Worm (Caenorhabditis elegans) whole organism, L3 larva: Measurements from ENCODE around the gene fbxa-133.
A peak's percentile ranks its signal among the peaks of the same experiment; 100 is the strongest.

Experiments used
- R02D3.7 ChIP-seq: fragments of 150-350 bp; optimal IDR thresholded peaks from 2 replicates; lab custom pipeline; 2014; ENCODE audit warnings: missing biosample characterization, missing genetic modification characterization
- ZK546.5 ChIP-seq: sonication (generic microtip); optimal IDR thresholded peaks from 2 replicates; lab custom pipeline; 2017; ENCODE audit warnings: missing biosample characterization, missing genetic modification characterization
- aly-2 ChIP-seq: fragments of 150-350 bp; optimal IDR thresholded peaks from 2 replicates; lab custom pipeline; 2014; ENCODE audit warnings: missing biosample characterization, missing genetic modification characterization
- ceh-28 ChIP-seq: fragments of 150-350 bp; optimal IDR thresholded peaks from 2 replicates; lab custom pipeline; 2014; ENCODE audit warnings: missing biosample characterization, missing genetic modification reagents, missing genetic modification characterization
- ceh-82 ChIP-seq: fragments of 150-350 bp; optimal IDR thresholded peaks from 2 replicates; lab custom pipeline; 2014; ENCODE audit warnings: missing biosample characterization, missing genetic modification characterization
- daf-12 ChIP-seq: fragments of 150-350 bp; optimal IDR thresholded peaks from 2 replicates; lab custom pipeline; 2014; ENCODE audit warnings: missing biosample characterization, missing genetic modification reagents, missing genetic modification characterization
- egl-5 ChIP-seq: fragments of 150-350 bp; optimal IDR thresholded peaks from 2 replicates; lab custom pipeline; 2017; ENCODE audit warnings: missing biosample characterization, missing genetic modification reagents, missing genetic modification characterization, inconsistent platforms
- elt-1 ChIP-seq: fragments of 150-350 bp; optimal IDR thresholded peaks from 2 replicates; lab custom pipeline; 2014; ENCODE audit warnings: missing biosample characterization, missing genetic modification characterization
- elt-2 ChIP-seq: sonication (generic microtip); optimal IDR thresholded peaks from 2 replicates; lab custom pipeline; 2016; ENCODE audit warnings: missing genetic modification reagents, mild to moderate bottlenecking, missing genetic modification characterization, missing compliant biosample characterization
- elt-3 ChIP-seq, 3 experiments: fragments of 150-350 bp in 1 of 3; sonication (generic microtip) in 2 of 3; optimal IDR thresholded peaks; 2 replicates in 2 of 3; 4 replicates in 1 of 3; lab custom pipeline; 2014 to 2017; ENCODE audit warnings: missing biosample characterization in 3 of 3, missing genetic modification characterization in 3 of 3
- fkh-2 ChIP-seq: fragments of 150-350 bp; optimal IDR thresholded peaks from 2 replicates; lab custom pipeline; 2014; ENCODE audit warnings: missing biosample characterization, missing genetic modification reagents, missing genetic modification characterization
- fos-1 ChIP-seq: fragments of 150-350 bp; optimal IDR thresholded peaks from 2 replicates; lab custom pipeline; 2014; ENCODE audit warnings: missing biosample characterization, missing genetic modification characterization
- hmg-11 ChIP-seq: sonication (generic microtip); optimal IDR thresholded peaks from 2 replicates; lab custom pipeline; 2016; ENCODE audit warnings: missing genetic modification characterization, missing compliant biosample characterization
- jun-1 ChIP-seq: fragments of 150-350 bp; optimal IDR thresholded peaks from 2 replicates; lab custom pipeline; 2014; ENCODE audit warnings: missing biosample characterization, missing genetic modification reagents, missing genetic modification characterization
- lin-15B ChIP-seq: fragments of 150-350 bp; optimal IDR thresholded peaks from 2 replicates; lab custom pipeline; 2014; ENCODE audit warnings: missing biosample characterization, missing genetic modification characterization
- lsy-12 ChIP-seq: sonication (generic microtip); optimal IDR thresholded peaks from 2 replicates; lab custom pipeline; 2016; ENCODE audit warnings: mild to moderate bottlenecking, missing genetic modification characterization, missing compliant biosample characterization
- nhr-23 ChIP-seq: fragments of 150-350 bp; optimal IDR thresholded peaks from 2 replicates; lab custom pipeline; 2014; ENCODE audit warnings: missing biosample characterization, missing genetic modification reagents, missing genetic modification characterization
- nhr-237 ChIP-seq: fragments of 150-350 bp; optimal IDR thresholded peaks from 2 replicates; lab custom pipeline; 2014; ENCODE audit warnings: missing biosample characterization, missing genetic modification characterization
- nhr-25 ChIP-seq: sonication (generic microtip); optimal IDR thresholded peaks from 2 replicates; lab custom pipeline; 2017; ENCODE audit warnings: missing biosample characterization, missing genetic modification characterization
- nhr-28 ChIP-seq: fragments of 150-350 bp; optimal IDR thresholded peaks from 2 replicates; lab custom pipeline; 2014; ENCODE audit warnings: missing biosample characterization, missing genetic modification characterization
- nhr-43 ChIP-seq: sonication (generic microtip); optimal IDR thresholded peaks from 2 replicates; lab custom pipeline; 2016; ENCODE audit warnings: mild to moderate bottlenecking, missing genetic modification characterization, missing compliant biosample characterization; ENCODE audit not compliant: poor library complexity, severe bottlenecking
- nhr-67 ChIP-seq: fragments of 150-350 bp; optimal IDR thresholded peaks from 2 replicates; lab custom pipeline; 2014; ENCODE audit warnings: missing biosample characterization, missing genetic modification characterization
- nhr-77 ChIP-seq: fragments of 150-350 bp; optimal IDR thresholded peaks from 2 replicates; lab custom pipeline; 2014; ENCODE audit warnings: missing biosample characterization, missing genetic modification characterization
- pha-4 ChIP-seq: fragments of 150-350 bp; optimal IDR thresholded peaks from 2 replicates; lab custom pipeline; 2014; ENCODE audit warnings: missing biosample characterization, missing genetic modification reagents, missing genetic modification characterization
- pqm-1 ChIP-seq: fragments of 150-350 bp; optimal IDR thresholded peaks from 2 replicates; lab custom pipeline; 2017; ENCODE audit warnings: missing biosample characterization, missing genetic modification characterization, inconsistent platforms
- sea-2 ChIP-seq: fragments of 150-350 bp; sonication (generic microtip); optimal IDR thresholded peaks from 4 replicates; lab custom pipeline; 2014; ENCODE audit warnings: missing biosample characterization, missing genetic modification reagents, missing genetic modification characterization
- skn-1 ChIP-seq: fragments of 150-350 bp; optimal IDR thresholded peaks from 2 replicates; lab custom pipeline; 2014; ENCODE audit warnings: missing biosample characterization, missing genetic modification characterization
- snpc-4 ChIP-seq: fragments of 150-350 bp; optimal IDR thresholded peaks from 2 replicates; lab custom pipeline; 2014; ENCODE audit warnings: missing biosample characterization, missing genetic modification characterization
- tbx-2 ChIP-seq: sonication (generic microtip); optimal IDR thresholded peaks from 2 replicates; lab custom pipeline; 2016; ENCODE audit warnings: mild to moderate bottlenecking, missing genetic modification characterization, missing compliant biosample characterization
- unc-39 ChIP-seq: sonication (generic microtip); optimal IDR thresholded peaks from 4 replicates; lab custom pipeline; 2017; ENCODE audit warnings: missing biosample characterization, missing genetic modification characterization
- unc-62 ChIP-seq: fragments of 150-350 bp; sonication (generic microtip); optimal IDR thresholded peaks from 4 replicates; lab custom pipeline; 2014; ENCODE audit warnings: missing biosample characterization, missing genetic modification reagents, missing genetic modification characterization
- ztf-11 ChIP-seq: fragments of 150-350 bp; optimal IDR thresholded peaks from 2 replicates; lab custom pipeline; 2014; ENCODE audit warnings: missing biosample characterization, missing genetic modification characterization
- ztf-4 ChIP-seq: fragments of 150-350 bp; optimal IDR thresholded peaks from 2 replicates; lab custom pipeline; 2014; ENCODE audit warnings: missing biosample characterization, missing genetic modification characterization

The fbxa-133 gene

DNA sequence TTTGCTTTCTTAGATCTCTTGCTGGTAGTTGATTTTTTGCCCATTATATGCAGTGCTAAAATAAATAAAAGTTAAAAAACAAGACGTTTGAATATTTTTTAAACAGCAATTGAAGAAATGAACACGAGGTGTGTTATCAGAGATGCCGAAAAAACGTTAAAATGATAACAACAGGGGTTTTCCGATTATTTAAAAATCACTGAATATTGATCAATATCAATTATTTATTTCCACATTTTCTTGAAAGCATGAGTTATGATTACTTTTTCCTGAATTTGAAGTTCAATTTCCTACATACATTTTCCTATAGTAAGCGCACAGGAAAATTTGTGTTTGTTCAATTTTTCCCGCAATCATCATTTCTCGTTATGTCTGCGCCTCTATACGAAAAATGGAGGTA, 37.7 kb upstream of the fbxa-133 start:
- TF ChIP-seq aly-2 (no peak), pqm-1 (tag; lab: Kevin White, UChicago) (peak; percentile 33), elt-2 (tag; lab: Kevin White, UChicago) (peak; percentile 76), hmg-11 (tag; lab: Kevin White, UChicago) (no peak), nhr-67 (tag; lab: Kevin White, UChicago) (no peak), tbx-2 (no peak)

ce11 chrV:17548635-17549034, 36.0 kb upstream of the fbxa-133 start:
- no peak for TF ChIP-seq nhr-25
- TF ChIP-seq ceh-82 (tag; lab: Kevin White, UChicago) = no peak
- TF ChIP-seq unc-39 (tag; lab: Kevin White, UChicago) = no peak
- TF ChIP-seq hmg-11 (tag; lab: Kevin White, UChicago) = no peak
- TF ChIP-seq fos-1 = no peak
- TF ChIP-seq unc-62 (GFP tag; lab: Kevin White, UChicago) = no peak
- TF ChIP-seq fkh-2 (tag; lab: Kevin White, UChicago) = no peak
- no peak for TF ChIP-seq elt-3 (tag; optimal IDR thresholded peaks at IDR 0.05; lab: Kevin White, UChicago)
- TF ChIP-seq, all 47 proteins: peak for 0

DNA sequence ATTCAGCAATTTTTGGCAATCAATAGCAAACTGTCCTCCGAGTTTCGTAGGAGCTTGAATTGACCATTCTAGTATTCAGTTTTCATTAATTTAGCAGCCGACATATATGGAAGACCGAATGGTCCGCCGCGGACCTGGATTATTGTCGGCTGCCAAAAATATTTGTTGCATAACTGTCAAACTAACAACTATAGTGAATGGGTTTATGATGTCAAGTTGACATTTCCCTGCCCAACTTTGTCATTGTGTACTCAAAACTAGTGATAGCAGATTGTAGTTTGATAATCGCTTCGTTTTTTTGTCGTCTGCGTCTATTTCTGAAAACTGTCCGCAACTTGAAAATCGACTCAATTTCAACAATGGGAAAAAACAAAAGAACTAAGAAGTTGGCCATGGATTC, 35.2 kb upstream of the fbxa-133 start, which contains the start of gene fbxa-176:
TSS of gene fbxa-176 (plus strand) at position 314 of the 400 bp plus-strand sequence.
- TF ChIP-seq ztf-4 (tag; lab: Kevin White, UChicago) (no peak), lsy-12 (tag; lab: Kevin White, UChicago) (no peak), nhr-67 (tag; lab: Kevin White, UChicago) (no peak), elt-1 (tag; lab: Kevin White, UChicago) (no peak), skn-1 (no peak), ZK546.5 (tag; lab: Kevin White, UChicago) (no peak), pqm-1 (tag; lab: Kevin White, UChicago) (peak; percentile 33), elt-2 (tag; lab: Kevin White, UChicago) (peak; percentile 63), nhr-23 (no peak)
- TF ChIP-seq, all 47 proteins: peak for 2

ce11 chrV:17551396-17551795, 33.2 kb upstream of the fbxa-133 start:
- TF ChIP-seq nhr-67 (tag; lab: Kevin White, UChicago) = no peak
- TF ChIP-seq egl-5 = no peak
- no peak for TF ChIP-seq ceh-28 (tag; lab: Kevin White, UChicago)
- TF ChIP-seq jun-1 (tag; lab: Kevin White, UChicago) = no peak
- no peak for TF ChIP-seq daf-12 (tag; lab: Kevin White, UChicago)
- TF ChIP-seq ztf-11 = no peak
- TF ChIP-seq lsy-12 (tag; lab: Kevin White, UChicago) = no peak
- TF ChIP-seq nhr-23 = no peak
- no peak for TF ChIP-seq R02D3.7 (tag; lab: Kevin White, UChicago)
- no peak for TF ChIP-seq nhr-25
- no peak for TF ChIP-seq pha-4
- TF ChIP-seq nhr-77 = no peak
- no peak for TF ChIP-seq ztf-4 (tag; lab: Kevin White, UChicago)
- no peak for TF ChIP-seq unc-62 (GFP tag; lab: Kevin White, UChicago)
- TF ChIP-seq nhr-43 (tag; lab: Kevin White, UChicago) = no peak
- TF ChIP-seq sea-2 (GFP tag; lab: Kevin White, UChicago) = no peak

DNA sequence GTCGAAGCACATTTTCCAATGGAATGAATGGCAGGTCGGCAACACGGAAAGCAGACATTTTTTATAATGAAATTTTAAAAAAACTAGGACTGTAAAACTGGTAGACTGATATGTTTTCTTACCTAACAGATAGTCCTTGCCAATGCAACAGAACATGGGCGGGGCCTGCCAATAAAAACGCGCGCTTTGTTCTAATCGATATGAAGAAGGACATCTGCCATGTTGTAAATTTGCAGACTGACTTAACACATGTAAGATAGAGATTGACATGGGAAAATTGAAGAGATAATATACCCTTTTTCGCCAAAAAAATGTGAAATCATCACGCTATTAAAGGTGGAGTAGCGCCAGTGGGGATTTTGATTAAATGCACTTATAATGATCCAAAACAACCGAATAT, 31.8 kb upstream of the fbxa-133 start, which contains the start of gene C38D9.8:
TSS of gene C38D9.8 (minus strand) at position 101 of the 400 bp plus-strand sequence.
- TF ChIP-seq nhr-237 (tag; lab: Kevin White, UChicago) (no peak), egl-5 (no peak), pha-4 (no peak), lin-15B (tag; lab: Kevin White, UChicago) (no peak), pqm-1 (tag; lab: Kevin White, UChicago) (no peak), nhr-25 (no peak), ztf-4 (tag; lab: Kevin White, UChicago) (no peak), nhr-23 (no peak), tbx-2 (no peak), ceh-28 (tag; lab: Kevin White, UChicago) (no peak), jun-1 (tag; lab: Kevin White, UChicago) (no peak), elt-1 (tag; lab: Kevin White, UChicago) (no peak), unc-62 (GFP tag; lab: Kevin White, UChicago) (no peak), hmg-11 (tag; lab: Kevin White, UChicago) (no peak), snpc-4 (tag; lab: Kevin White, UChicago) (no peak), ZK546.5 (tag; lab: Kevin White, UChicago) (no peak), sea-2 (GFP tag; lab: Kevin White, UChicago) (no peak), nhr-28 (tag; lab: Kevin White, UChicago) (no peak), nhr-43 (tag; lab: Kevin White, UChicago) (no peak)
